Worm (Caenorhabditis elegans): Measurements from ENCODE around the gene C26G2.2.

ce11 chrX:14621207-14621606, 42.9 kb upstream of the C26G2.2 start:
- TF ChIP-seq blmp-1 (tag; optimal IDR thresholded peaks at IDR 0.05) = no peak
- no peak for TF ChIP-seq unc-62 (GFP tag; optimal IDR thresholded peaks at IDR 0.05)
